Worm (Caenorhabditis elegans) whole organism, L1 larva: ENCODE measurements around the gene cal-2.

ENCODE experiments used
- egl-27 ChIP-seq, 2 experiments: fragments of 150-350 bp in 1 of 2; sonication (generic microtip); optimal IDR thresholded peaks; 3 replicates each; lab custom pipeline; 2017 to 2018; ENCODE audit warnings: missing biosample characterization in 2 of 2, missing genetic modification characterization in 2 of 2, missing genetic modification reagents in 2 of 2
- elt-2 ChIP-seq: sonication (generic microtip); optimal IDR thresholded peaks from 2 replicates; lab custom pipeline; 2016; ENCODE audit warnings: missing genetic modification characterization, mild to moderate bottlenecking, inconsistent platforms, missing compliant biosample characterization, missing genetic modification reagents
- fkh-8 ChIP-seq: sonication (generic microtip); optimal IDR thresholded peaks from 2 replicates; lab custom pipeline; 2016; ENCODE audit warnings: mild to moderate bottlenecking, missing genetic modification characterization, missing compliant biosample characterization
- hlh-17 ChIP-seq: fragments of 200-800 bp; sonication (Bioruptor generic); optimal IDR thresholded peaks from 2 replicates; lab custom pipeline; 2018; ENCODE audit warnings: missing genetic modification characterization, mild to moderate bottlenecking, missing compliant biosample characterization, moderate library complexity, borderline replicate concordance
- lin-13 ChIP-seq: fragments of 150-350 bp; optimal IDR thresholded peaks from 2 replicates; lab custom pipeline; 2014; ENCODE audit warnings: missing biosample characterization, missing genetic modification reagents, missing genetic modification characterization
- lin-15B ChIP-seq: fragments of 150-350 bp; sonication (generic microtip); optimal IDR thresholded peaks from 3 replicates; lab custom pipeline; 2014; ENCODE audit warnings: missing biosample characterization, missing genetic modification characterization
- lsy-2 ChIP-seq, 2 experiments: fragments of 150-350 bp; optimal IDR thresholded peaks; 2 replicates each; lab custom pipeline; 2014; ENCODE audit warnings: missing biosample characterization in 2 of 2, missing genetic modification characterization in 2 of 2
- mdl-1 ChIP-seq, 2 experiments: fragments of 150-350 bp; optimal IDR thresholded peaks; 2 replicates each; lab custom pipeline; 2014 to 2017; ENCODE audit warnings: missing biosample characterization in 2 of 2, missing genetic modification characterization in 2 of 2, inconsistent platforms in 1 of 2
- nhr-11 ChIP-seq: fragments of 150-350 bp; optimal IDR thresholded peaks from 2 replicates; lab custom pipeline; 2014; ENCODE audit warnings: missing biosample characterization, missing genetic modification characterization
- nhr-12 ChIP-seq: sonication (generic microtip); optimal IDR thresholded peaks from 2 replicates; lab custom pipeline; 2017; ENCODE audit warnings: missing biosample characterization, missing genetic modification characterization
- skn-1 ChIP-seq: fragments of 150-350 bp; optimal IDR thresholded peaks from 2 replicates; lab custom pipeline; 2014; ENCODE audit warnings: missing biosample characterization, missing genetic modification characterization
- zag-1 ChIP-seq: fragments of 150-350 bp; optimal IDR thresholded peaks from 2 replicates; lab custom pipeline; 2014; ENCODE audit warnings: missing biosample characterization, missing genetic modification characterization

- TF ChIP-seq egl-27 (tag; optimal IDR thresholded peaks at IDR 0.05; lab: Kevin White, UChicago) (no peak), skn-1 (tag; lab: Kevin White, UChicago) (no peak), nhr-11 (tag; lab: Kevin White, UChicago) (no peak), lin-13 (GFP tag; lab: Kevin White, UChicago) (no peak), lsy-2 (tag; optimal IDR thresholded peaks at IDR 0.05; lab: Kevin White, UChicago) (no peak), mdl-1 (tag; optimal IDR thresholded peaks at IDR 0.05; lab: Kevin White, UChicago) (no peak), nhr-12 (no peak), fkh-8 (tag; lab: Kevin White, UChicago) (no peak), lin-15B (tag; lab: Kevin White, UChicago) (no peak), hlh-17 (no peak), zag-1 (no peak), elt-2 (tag; lab: Kevin White, UChicago) (no peak)
These were observed 31.1 kb downstream of the cal-2 start for ce11 chrII:8991602-8992001.
